Fruit fly (Drosophila melanogaster): ENCODE data around the gene CG11790.

The CG11790 gene

DNA sequence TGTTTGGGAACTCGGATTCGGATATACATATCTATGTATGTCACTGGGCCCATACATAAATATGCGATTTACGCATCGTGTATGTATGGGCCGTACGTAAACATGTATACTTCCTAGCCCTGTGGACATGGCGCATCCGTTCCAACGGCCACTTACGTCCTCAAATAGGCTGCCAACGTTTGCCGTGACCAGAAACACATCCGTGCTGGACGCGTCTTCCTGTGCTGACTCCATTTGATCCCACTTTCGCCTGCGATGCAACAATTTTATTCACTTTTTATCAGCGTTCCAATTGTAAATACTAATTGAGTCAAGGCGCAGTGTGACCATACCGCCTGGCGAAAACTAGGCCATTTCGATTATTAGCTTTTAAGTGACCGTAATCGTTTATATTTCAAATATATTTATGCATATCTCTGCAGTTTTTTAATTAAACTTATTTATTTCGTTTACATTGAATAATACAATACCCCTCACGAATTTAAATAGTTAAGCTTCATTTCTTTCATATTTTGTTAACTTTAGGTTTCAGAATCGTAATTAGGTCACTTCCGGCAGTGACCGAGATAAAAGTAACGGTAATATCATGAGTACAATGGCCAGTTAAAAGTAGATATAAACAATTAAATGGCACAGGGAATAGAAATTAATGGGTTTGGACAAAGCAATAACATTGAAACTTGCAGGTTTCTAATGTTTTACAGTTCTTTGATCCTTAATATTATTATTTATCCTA, 2.5 kb upstream of the CG11790 start, which contains the start of gene 5PtaseI:
5PtaseI (minus strand) TSS at position 336 of the 736 bp plus-strand sequence.
- no peak for TF ChIP-seq CG17801 (GFP tag; optimal IDR thresholded peaks at IDR 0.05; ENCODE audit: partially characterized antibody)

dm6 chr3R:25046023-25046422, 1.5 kb upstream of the CG11790 start, which contains the start of gene CG11786:
CG11786 (plus strand) TSS chr3R:25046323.
- TF ChIP-seq CG17801 (GFP tag; optimal IDR thresholded peaks at IDR 0.05; ENCODE audit: partially characterized antibody): no peak

dm6 chr3R:25049383-25049741, 1.9 kb downstream of the CG11790 start, which contains the start of gene CG11791:
CG11791 (plus strand) TSS chr3R:25049616.
- TF ChIP-seq CG17801 (GFP tag; optimal IDR thresholded peaks at IDR 0.05; ENCODE audit: partially characterized antibody): no peak

dm6 chr3R:25049742-25050517, 2.4 kb downstream of the CG11790 start:
- peak; percentile 88 for TF ChIP-seq CG17801 (GFP tag; optimal IDR thresholded peaks at IDR 0.05; ENCODE audit: partially characterized antibody)

DNA sequence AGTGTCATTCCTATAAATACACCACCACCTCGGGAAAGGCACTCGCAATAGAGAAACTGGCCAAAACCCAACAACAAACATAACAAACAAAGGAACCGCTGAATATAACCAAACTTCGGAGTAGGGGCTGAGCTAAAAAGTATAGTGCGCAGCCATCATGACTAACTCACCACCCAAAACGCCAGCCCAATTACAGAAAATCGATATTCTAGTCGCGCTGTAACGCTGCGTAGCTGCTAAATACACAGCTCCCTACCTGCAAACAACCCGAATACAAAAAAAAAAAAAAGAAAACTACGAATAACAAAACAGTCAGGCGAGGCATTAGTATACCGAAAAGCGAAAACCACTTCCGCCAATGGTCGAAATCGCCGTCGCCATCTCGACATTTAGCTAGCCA, 3.1 kb downstream of the CG11790 start:
- no peak for TF ChIP-seq CG17801 (GFP tag; optimal IDR thresholded peaks at IDR 0.05; ENCODE audit: partially characterized antibody)

DNA sequence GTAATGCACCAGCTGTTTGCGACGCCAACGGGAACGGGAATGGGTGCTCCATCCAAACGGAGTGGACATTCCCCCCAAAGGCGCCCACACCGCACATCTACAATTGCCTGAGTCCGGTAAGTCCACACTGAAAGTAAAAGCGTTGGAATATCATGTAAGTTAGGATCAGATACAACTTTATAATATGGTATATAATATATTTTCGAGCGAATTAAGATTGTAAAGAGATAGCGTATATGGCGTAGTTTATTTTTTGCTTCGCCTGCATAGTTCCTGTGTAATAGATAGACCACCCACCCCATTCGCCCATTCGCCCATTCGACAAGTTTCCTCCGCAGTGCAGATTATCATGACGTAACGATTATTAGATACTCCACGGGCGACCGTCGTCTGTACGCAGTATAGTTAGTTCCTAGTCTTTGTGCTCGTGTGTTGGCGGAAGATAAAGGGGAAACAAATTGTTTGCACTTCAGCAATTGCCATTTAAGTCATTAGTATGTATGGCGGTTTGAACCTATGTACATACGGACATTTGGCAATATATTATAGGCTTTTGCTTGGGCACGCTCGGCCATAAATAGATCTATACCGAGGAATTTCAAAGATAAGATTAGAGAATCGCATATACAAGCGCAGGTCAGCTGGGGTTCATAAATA, 4.1 kb downstream of the CG11790 start:
- no peak for TF ChIP-seq CG17801 (GFP tag; optimal IDR thresholded peaks at IDR 0.05; ENCODE audit: partially characterized antibody)

- peak; percentile 32 for TF ChIP-seq CG17801 (GFP tag; optimal IDR thresholded peaks at IDR 0.05; ENCODE audit: partially characterized antibody)
These were observed 7.1 kb downstream of the CG11790 start, which contains the start of gene CG31109 for dm6 chr3R:25054451-25055188. CG31109 (minus strand) TSS chr3R:25054653.

dm6 chr3R:25056016-25056415, 8.5 kb downstream of the CG11790 start, which contains the start of the genes CG31111 and stac:
CG31111 (minus strand) TSS chr3R:25056177.
stac (plus strand) TSS chr3R:25056286.
- no peak for TF ChIP-seq CG17801 (GFP tag; optimal IDR thresholded peaks at IDR 0.05; ENCODE audit: partially characterized antibody)

DNA sequence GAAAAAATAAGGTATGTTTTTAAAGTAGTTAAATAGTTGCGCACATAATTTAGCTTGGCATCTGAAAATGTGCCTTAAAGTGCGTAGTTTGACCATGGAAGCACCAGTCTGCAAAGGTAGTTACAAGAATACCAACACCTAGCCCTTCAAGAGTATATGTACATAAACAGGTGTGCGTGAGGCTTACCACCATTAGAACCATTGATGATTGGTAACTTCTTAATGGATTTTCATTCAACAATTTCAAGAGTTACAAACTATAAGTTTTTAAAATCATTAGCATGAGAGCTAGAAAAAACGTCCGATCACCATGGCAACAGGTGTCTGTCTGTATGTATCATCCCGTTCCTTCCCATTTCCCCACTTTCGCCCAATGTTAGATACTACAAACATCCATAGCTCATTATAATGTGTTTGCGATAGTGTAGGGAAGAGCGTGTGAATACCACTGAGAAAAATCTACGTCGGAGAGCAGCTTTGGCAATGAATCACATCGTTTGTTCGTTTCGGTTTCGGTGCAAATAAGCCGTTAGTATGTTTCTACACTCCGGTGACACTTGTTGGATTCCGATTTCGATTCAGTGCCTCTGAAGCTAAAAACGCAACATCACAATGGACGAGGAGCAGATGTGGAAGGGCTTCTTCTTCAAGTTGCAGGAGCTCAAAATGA, 9.1 kb downstream of the CG11790 start:
- no peak for TF ChIP-seq CG17801 (GFP tag; optimal IDR thresholded peaks at IDR 0.05; ENCODE audit: partially characterized antibody)

DNA sequence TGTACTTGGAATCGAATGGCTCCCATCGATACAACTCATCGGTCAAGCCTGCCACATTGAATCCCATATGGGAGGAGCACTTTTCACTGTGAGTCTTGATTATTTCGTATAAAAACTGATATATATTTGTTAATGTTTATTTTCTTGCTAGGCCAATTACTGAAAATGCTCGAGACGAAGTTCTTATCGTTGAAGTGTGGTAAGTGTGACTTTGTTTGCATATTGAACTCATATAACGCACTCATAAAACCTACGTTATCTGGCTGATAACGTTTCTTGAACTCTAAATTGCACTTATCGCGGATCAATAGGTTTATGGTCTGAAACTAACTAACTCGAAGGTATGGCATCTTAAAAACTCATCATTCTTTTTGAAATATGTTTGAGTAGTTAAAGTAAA, 13.0 kb downstream of the CG11790 start:
- TF ChIP-seq CG17801 (GFP tag; optimal IDR thresholded peaks at IDR 0.05; ENCODE audit: partially characterized antibody): no peak

- TF ChIP-seq CG17801 (GFP tag; optimal IDR thresholded peaks at IDR 0.05; ENCODE audit: partially characterized antibody): peak; percentile 39
These were observed 17.7 kb downstream of the CG11790 start, which contains the start of the genes veli and PQBP1 for dm6 chr3R:25064907-25065841. veli (minus strand) TSS chr3R:25065591. PQBP1 (plus strand) TSS chr3R:25065791.

DNA sequence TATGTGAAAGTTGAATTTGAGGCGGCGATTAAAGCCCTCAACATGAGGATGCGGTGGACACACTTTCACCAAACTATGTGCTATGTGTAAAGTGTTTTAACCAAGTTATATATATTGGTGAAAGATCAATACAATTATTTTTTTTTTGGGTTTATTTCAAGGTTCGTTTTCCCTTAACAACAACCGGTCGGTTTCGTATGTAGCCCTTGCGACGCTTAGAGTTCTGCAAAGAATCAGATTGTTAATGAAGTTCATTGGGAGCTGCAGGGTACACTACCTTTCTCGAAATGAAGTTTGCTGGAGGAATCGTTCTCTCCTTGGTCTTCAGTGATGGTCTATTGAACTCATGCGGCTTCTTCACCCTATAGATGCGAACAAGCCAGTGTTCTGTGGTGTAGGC, 19.4 kb downstream of the CG11790 start:
- no peak for TF ChIP-seq CG17801 (GFP tag; optimal IDR thresholded peaks at IDR 0.05; ENCODE audit: partially characterized antibody)

- TF ChIP-seq CG17801 (GFP tag; optimal IDR thresholded peaks at IDR 0.05; ENCODE audit: partially characterized antibody): peak; percentile 77
These were observed 22.1 kb downstream of the CG11790 start, which contains the start of the genes Stt3B and CG11839 for dm6 chr3R:25069569-25069968. Stt3B (minus strand) TSS chr3R:25069637. CG11839 (plus strand) TSS chr3R:25069927.
